Worm (Caenorhabditis elegans): ENCODE data around the gene cpl-1.

ce11 chrV:16573168-16573567 lies 22.0 kb downstream of the cpl-1 start, which contains the start of gene str-149:
- no peak for TF ChIP-seq nhr-12 (tag; optimal IDR thresholded peaks at IDR 0.05)
- TF ChIP-seq mep-1 (tag; optimal IDR thresholded peaks at IDR 0.05): no peak
- no peak for TF ChIP-seq elt-3 (tag; optimal IDR thresholded peaks at IDR 0.05)
- TF ChIP-seq nhr-237 (tag; optimal IDR thresholded peaks at IDR 0.05): no peak
- TF ChIP-seq pha-4 (tag; optimal IDR thresholded peaks at IDR 0.05): no peak
- no peak for TF ChIP-seq lin-13 (tag; optimal IDR thresholded peaks at IDR 0.05)
- TF ChIP-seq zip-8 (tag; optimal IDR thresholded peaks at IDR 0.05): no peak
- TF ChIP-seq unc-62 (GFP tag; optimal IDR thresholded peaks at IDR 0.05): no peak
- TF ChIP-seq ces-1 (GFP tag; optimal IDR thresholded peaks at IDR 0.05): no peak
- no peak for TF ChIP-seq elt-1 (tag; optimal IDR thresholded peaks at IDR 0.05; ENCODE audit: borderline replicate concordance, insufficient read depth)
- TF ChIP-seq nhr-76 (tag; optimal IDR thresholded peaks at IDR 0.05): no peak
- no peak for TF ChIP-seq lsy-2 (tag; optimal IDR thresholded peaks at IDR 0.05)
- TF ChIP-seq bed-3 (GFP tag; optimal IDR thresholded peaks at IDR 0.05): no peak
- no peak for TF ChIP-seq mls-2 (tag; optimal IDR thresholded peaks at IDR 0.05)
